Worm (Caenorhabditis elegans) whole organism, L3 larva: ENCODE measurements around the gene ZK899.5.

Experiments
- ceh-82 ChIP-seq: fragments of 150-350 bp; optimal IDR thresholded peaks from 2 replicates; lab custom pipeline; 2014; ENCODE audit warnings: missing biosample characterization, missing genetic modification characterization
- fos-1 ChIP-seq: fragments of 150-350 bp; optimal IDR thresholded peaks from 2 replicates; lab custom pipeline; 2014; ENCODE audit warnings: missing biosample characterization, missing genetic modification characterization
- nhr-11 ChIP-seq: fragments of 150-350 bp; optimal IDR thresholded peaks from 2 replicates; lab custom pipeline; 2014; ENCODE audit warnings: missing biosample characterization, missing genetic modification characterization
- tbx-2 ChIP-seq: sonication (generic microtip); optimal IDR thresholded peaks from 2 replicates; lab custom pipeline; 2016; ENCODE audit warnings: mild to moderate bottlenecking, missing genetic modification characterization, missing compliant biosample characterization
- ztf-11 ChIP-seq: fragments of 150-350 bp; optimal IDR thresholded peaks from 2 replicates; lab custom pipeline; 2014; ENCODE audit warnings: missing biosample characterization, missing genetic modification characterization

DNA sequence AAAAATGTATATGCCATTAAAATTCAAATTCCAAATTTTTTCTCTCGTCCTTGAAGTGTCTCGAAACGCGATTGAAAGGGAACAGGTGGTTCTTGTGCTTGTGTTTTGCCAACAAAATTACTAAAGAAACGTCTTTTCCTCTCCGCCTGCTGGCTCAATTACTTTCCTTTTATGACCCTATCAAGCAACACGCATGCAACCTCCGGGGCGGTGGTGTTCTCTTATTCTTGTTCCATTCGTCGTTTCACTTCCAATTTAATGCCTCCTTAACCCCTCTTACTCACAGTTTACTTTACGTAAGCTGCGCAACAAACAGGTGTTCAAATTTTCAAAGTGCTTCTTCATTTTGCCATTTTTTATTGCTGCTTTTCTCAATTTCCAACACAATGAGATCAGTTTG lies 23.0 kb upstream of the ZK899.5 start:
- no peak for TF ChIP-seq nhr-11 (tag; lab: Kevin White, UChicago)
- TF ChIP-seq ztf-11 (tag; lab: Kevin White, UChicago): no peak
- TF ChIP-seq ceh-82 (tag; lab: Kevin White, UChicago): no peak
- TF ChIP-seq fos-1 (tag; lab: Kevin White, UChicago): no peak
- TF ChIP-seq tbx-2: no peak
